Worm (Caenorhabditis elegans) whole organism, L3 larva: ENCODE data around the gene F46B6.6.

Experiments
- R02D3.7 ChIP-seq: fragments of 150-350 bp; optimal IDR thresholded peaks from 2 replicates; lab custom pipeline; 2014; ENCODE audit warnings: missing biosample characterization, missing genetic modification characterization
- ZK546.5 ChIP-seq: sonication (generic microtip); optimal IDR thresholded peaks from 2 replicates; lab custom pipeline; 2017; ENCODE audit warnings: missing biosample characterization, missing genetic modification characterization
- aly-2 ChIP-seq: fragments of 150-350 bp; optimal IDR thresholded peaks from 2 replicates; lab custom pipeline; 2014; ENCODE audit warnings: missing biosample characterization, missing genetic modification characterization
- ama-1 ChIP-seq: fragments of 150-350 bp; optimal IDR thresholded peaks from 2 replicates; lab custom pipeline; 2018
- ceh-28 ChIP-seq: fragments of 150-350 bp; optimal IDR thresholded peaks from 2 replicates; lab custom pipeline; 2014; ENCODE audit warnings: missing biosample characterization, missing genetic modification reagents, missing genetic modification characterization
- ceh-9 ChIP-seq: sonication (generic microtip); optimal IDR thresholded peaks from 2 replicates; lab custom pipeline; 2018; ENCODE audit warnings: missing biosample characterization, missing genetic modification characterization
- daf-12 ChIP-seq: fragments of 150-350 bp; optimal IDR thresholded peaks from 2 replicates; lab custom pipeline; 2014; ENCODE audit warnings: missing biosample characterization, missing genetic modification reagents, missing genetic modification characterization
- egl-27 ChIP-seq: sonication (generic microtip); optimal IDR thresholded peaks from 4 replicates; lab custom pipeline; 2017; ENCODE audit warnings: missing biosample characterization, missing genetic modification reagents, missing genetic modification characterization
- elt-2 ChIP-seq: sonication (generic microtip); optimal IDR thresholded peaks from 2 replicates; lab custom pipeline; 2016; ENCODE audit warnings: missing genetic modification reagents, mild to moderate bottlenecking, missing genetic modification characterization, missing compliant biosample characterization
- elt-3 ChIP-seq, 3 experiments: fragments of 150-350 bp in 1 of 3; sonication (generic microtip) in 2 of 3; optimal IDR thresholded peaks; 2 replicates in 2 of 3; 4 replicates in 1 of 3; lab custom pipeline; 2014 to 2017; ENCODE audit warnings: missing biosample characterization in 3 of 3, missing genetic modification characterization in 3 of 3
- eor-1 ChIP-seq, 2 experiments: fragments of 150-350 bp; optimal IDR thresholded peaks; 2 replicates each; lab custom pipeline; 2014 to 2018; ENCODE audit warnings: missing biosample characterization in 2 of 2, missing genetic modification characterization in 2 of 2
- fkh-10 ChIP-seq: sonication (generic microtip); optimal IDR thresholded peaks from 2 replicates; lab custom pipeline; 2017; ENCODE audit warnings: missing biosample characterization, missing genetic modification reagents, missing genetic modification characterization
- fkh-2 ChIP-seq: fragments of 150-350 bp; optimal IDR thresholded peaks from 2 replicates; lab custom pipeline; 2014; ENCODE audit warnings: missing biosample characterization, missing genetic modification reagents, missing genetic modification characterization
- fos-1 ChIP-seq: fragments of 150-350 bp; optimal IDR thresholded peaks from 2 replicates; lab custom pipeline; 2014; ENCODE audit warnings: missing biosample characterization, missing genetic modification characterization
- hmg-11 ChIP-seq: sonication (generic microtip); optimal IDR thresholded peaks from 2 replicates; lab custom pipeline; 2016; ENCODE audit warnings: missing genetic modification characterization, missing compliant biosample characterization
- jun-1 ChIP-seq: fragments of 150-350 bp; optimal IDR thresholded peaks from 2 replicates; lab custom pipeline; 2014; ENCODE audit warnings: missing biosample characterization, missing genetic modification reagents, missing genetic modification characterization
- lin-15B ChIP-seq: fragments of 150-350 bp; optimal IDR thresholded peaks from 2 replicates; lab custom pipeline; 2014; ENCODE audit warnings: missing biosample characterization, missing genetic modification characterization
- lin-39 ChIP-seq: fragments of 150-350 bp; optimal IDR thresholded peaks from 2 replicates; lab custom pipeline; 2018; ENCODE audit warnings: missing biosample characterization, missing genetic modification reagents, missing genetic modification characterization
- mdl-1 ChIP-seq: fragments of 150-350 bp; optimal IDR thresholded peaks from 2 replicates; lab custom pipeline; 2014; ENCODE audit warnings: missing biosample characterization, missing genetic modification characterization
- mml-1 ChIP-seq: fragments of 150-350 bp; sonication (generic microtip); optimal IDR thresholded peaks from 3 replicates; lab custom pipeline; 2014; ENCODE audit warnings: missing biosample characterization, missing genetic modification characterization
- nfya-1 ChIP-seq: sonication (generic microtip); optimal IDR thresholded peaks from 2 replicates; lab custom pipeline; 2017; ENCODE audit warnings: missing genetic modification characterization, mild to moderate bottlenecking, missing compliant biosample characterization, antibody characterized with exemption, moderate library complexity; ENCODE audit not compliant: insufficient read depth
- nhr-12 ChIP-seq: fragments of 150-350 bp; optimal IDR thresholded peaks from 2 replicates; lab custom pipeline; 2014; ENCODE audit warnings: missing biosample characterization, missing genetic modification characterization
- nhr-23 ChIP-seq: fragments of 150-350 bp; optimal IDR thresholded peaks from 2 replicates; lab custom pipeline; 2014; ENCODE audit warnings: missing biosample characterization, missing genetic modification reagents, missing genetic modification characterization
- nhr-25 ChIP-seq: sonication (generic microtip); optimal IDR thresholded peaks from 2 replicates; lab custom pipeline; 2017; ENCODE audit warnings: missing biosample characterization, missing genetic modification characterization
- nhr-43 ChIP-seq: sonication (generic microtip); optimal IDR thresholded peaks from 2 replicates; lab custom pipeline; 2016; ENCODE audit warnings: mild to moderate bottlenecking, missing genetic modification characterization, missing compliant biosample characterization; ENCODE audit not compliant: poor library complexity, severe bottlenecking
- nhr-67 ChIP-seq: fragments of 150-350 bp; optimal IDR thresholded peaks from 2 replicates; lab custom pipeline; 2014; ENCODE audit warnings: missing biosample characterization, missing genetic modification characterization
- nhr-76 ChIP-seq: fragments of 150-350 bp; sonication (generic microtip); optimal IDR thresholded peaks from 5 replicates; lab custom pipeline; 2014; ENCODE audit warnings: missing biosample characterization, missing genetic modification characterization
- nhr-77 ChIP-seq: fragments of 150-350 bp; optimal IDR thresholded peaks from 2 replicates; lab custom pipeline; 2014; ENCODE audit warnings: missing biosample characterization, missing genetic modification characterization
- pha-4 ChIP-seq: fragments of 150-350 bp; optimal IDR thresholded peaks from 2 replicates; lab custom pipeline; 2014; ENCODE audit warnings: missing biosample characterization, missing genetic modification reagents, missing genetic modification characterization
- sea-2 ChIP-seq: fragments of 150-350 bp; sonication (generic microtip); optimal IDR thresholded peaks from 4 replicates; lab custom pipeline; 2014; ENCODE audit warnings: missing biosample characterization, missing genetic modification reagents, missing genetic modification characterization
- skn-1 ChIP-seq: fragments of 150-350 bp; optimal IDR thresholded peaks from 2 replicates; lab custom pipeline; 2014; ENCODE audit warnings: missing biosample characterization, missing genetic modification characterization
- unc-39 ChIP-seq: sonication (generic microtip); optimal IDR thresholded peaks from 4 replicates; lab custom pipeline; 2017; ENCODE audit warnings: missing biosample characterization, missing genetic modification characterization

The F46B6.6 gene

ce11 chrV:9768828-9769778 lies 17.6 kb downstream of the F46B6.6 start, which contains the start of gene unc-42:
unc-42 (minus strand) TSS chrV:9769391.
- TF ChIP-seq nhr-76, result no peak
- TF ChIP-seq nhr-23 (tag; lab: Kevin White, UChicago), result no peak
- TF ChIP-seq nfya-1 (tag; lab: Kevin White, UChicago), result peak; percentile 61
- TF ChIP-seq fkh-10, result peak; percentile 56
- no peak for TF ChIP-seq fkh-2 (tag; lab: Kevin White, UChicago)

ce11 chrV:9767941-9768340 lies 18.7 kb downstream of the F46B6.6 start:
- TF ChIP-seq fkh-10 (peak; percentile 24), mml-1 (no peak)

DNA sequence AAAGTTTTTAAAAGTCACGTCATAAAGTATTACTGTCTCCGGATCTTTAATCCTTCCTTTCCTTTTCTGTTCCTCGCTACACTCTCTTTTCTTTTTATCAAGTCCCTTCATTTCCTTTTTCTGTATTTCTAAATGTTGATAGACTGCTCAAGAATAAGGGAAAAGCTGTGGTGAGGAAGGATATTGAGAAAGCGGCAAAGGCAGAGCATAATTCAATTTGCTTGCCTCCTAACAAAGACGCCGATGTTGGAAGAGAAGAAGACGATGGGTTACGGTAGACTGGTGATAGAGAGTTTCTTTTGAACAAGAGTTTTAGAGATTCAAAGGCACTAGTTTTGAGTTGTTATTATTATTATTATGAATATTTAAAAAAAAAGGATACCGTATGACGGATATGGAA lies 21.0 kb downstream of the F46B6.6 start:
- TF ChIP-seq nfya-1 (tag; lab: Kevin White, UChicago), result peak; percentile 64
- peak; percentile 99 for TF ChIP-seq fkh-10
- no peak for TF ChIP-seq ceh-9 (tag; lab: Kevin White, UChicago)
- TF ChIP-seq aly-2, result no peak
- no peak for TF ChIP-seq elt-2 (tag; lab: Kevin White, UChicago)

- TF ChIP-seq nhr-76 (no peak), mml-1 (no peak), ZK546.5 (tag; lab: Kevin White, UChicago) (no peak), hmg-11 (tag; lab: Kevin White, UChicago) (no peak), fos-1 (tag; lab: Kevin White, UChicago) (no peak), nhr-23 (tag; lab: Kevin White, UChicago) (no peak), daf-12 (tag; lab: Kevin White, UChicago) (no peak), nhr-12 (no peak), sea-2 (GFP tag; lab: Kevin White, UChicago) (no peak), nhr-43 (no peak), R02D3.7 (no peak), pha-4 (tag; lab: Kevin White, UChicago) (no peak), nhr-25 (no peak), nhr-77 (tag; lab: Kevin White, UChicago) (no peak), ceh-28 (tag; lab: Kevin White, UChicago) (no peak), mdl-1 (no peak), lin-15B (tag; lab: Kevin White, UChicago) (no peak), egl-27 (tag; lab: Kevin White, UChicago) (no peak), nhr-67 (tag; lab: Kevin White, UChicago) (no peak), nfya-1 (tag; lab: Kevin White, UChicago) (no peak)
- TF ChIP-seq, all 47 proteins: peak for 0
Measured at ce11 chrV:9764552-9764951, 22.1 kb downstream of the F46B6.6 start.

DNA sequence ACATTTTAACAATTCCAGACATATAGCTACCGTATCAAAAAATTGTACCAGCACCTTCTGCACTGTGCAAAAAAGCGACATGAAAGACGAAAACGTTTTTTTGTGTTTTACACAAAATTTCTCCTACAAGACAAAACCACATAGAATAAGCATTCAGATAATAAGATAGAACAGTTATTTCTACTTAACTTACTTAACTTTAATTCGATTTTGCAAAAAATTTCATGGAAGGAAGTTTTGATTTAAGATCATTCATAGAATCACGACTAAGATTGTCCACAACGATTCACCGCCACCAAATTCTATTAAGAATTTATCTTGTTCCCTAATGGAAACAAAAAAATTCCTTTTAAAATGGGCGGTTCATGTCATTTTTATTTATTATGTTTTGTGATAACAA lies 22.9 kb downstream of the F46B6.6 start:
- TF ChIP-seq nhr-43 (no peak), lin-39 (tag; lab: Kevin White, UChicago) (no peak), elt-3 (tag; optimal IDR thresholded peaks at IDR 0.05; lab: Kevin White, UChicago) (no peak), R02D3.7 (no peak), elt-2 (tag; lab: Kevin White, UChicago) (no peak), ama-1 (lab: Kevin White, UChicago) (no peak), jun-1 (tag; lab: Kevin White, UChicago) (no peak), eor-1 (tag; optimal IDR thresholded peaks at IDR 0.05; lab: Kevin White, UChicago) (no peak), hmg-11 (tag; lab: Kevin White, UChicago) (no peak), unc-39 (no peak), ceh-28 (tag; lab: Kevin White, UChicago) (no peak), fos-1 (tag; lab: Kevin White, UChicago) (no peak), mml-1 (no peak), nhr-12 (no peak), ceh-9 (tag; lab: Kevin White, UChicago) (no peak), nhr-76 (no peak), daf-12 (tag; lab: Kevin White, UChicago) (no peak), skn-1 (tag; lab: Kevin White, UChicago) (no peak), ZK546.5 (tag; lab: Kevin White, UChicago) (no peak)
